Worm (Caenorhabditis elegans): ENCODE data around the gene cest-16.

ce11 chrX:6323129-6323528 lies 23.4 kb downstream of the cest-16 start, which contains the start of gene col-167:
- TF ChIP-seq fkh-10 (GFP tag; optimal IDR thresholded peaks at IDR 0.05): no peak
- no peak for TF ChIP-seq fos-1 (tag; optimal IDR thresholded peaks at IDR 0.05)
- TF ChIP-seq ztf-11 (tag; optimal IDR thresholded peaks at IDR 0.05): no peak
- no peak for TF ChIP-seq nhr-28 (tag; optimal IDR thresholded peaks at IDR 0.05)
- TF ChIP-seq nhr-77 (tag; optimal IDR thresholded peaks at IDR 0.05): no peak
- no peak for TF ChIP-seq snpc-4 (tag; optimal IDR thresholded peaks at IDR 0.05)
- TF ChIP-seq egl-27 (tag; optimal IDR thresholded peaks at IDR 0.05): no peak
- TF ChIP-seq nhr-23 (tag; optimal IDR thresholded peaks at IDR 0.05): peak; percentile 1
- no peak for TF ChIP-seq nhr-237 (tag; optimal IDR thresholded peaks at IDR 0.05)
- TF ChIP-seq nhr-11 (tag; optimal IDR thresholded peaks at IDR 0.05): no peak
